Fruit fly (Drosophila melanogaster) whole organism, adult: ENCODE data around the gene CG15269.

Experiments used
- kay ChIP-seq: fragments of 200-800 bp; sonication (Bioruptor generic); peaks from one replicate; lab custom pipeline; 2016; ENCODE audit warnings: missing biosample characterization, missing genetic modification characterization, borderline replicate concordance
- ovo ChIP-seq: fragments of 200-800 bp; sonication (Bioruptor generic); optimal IDR thresholded peaks from 2 replicates; lab custom pipeline; 2016; ENCODE audit warnings: missing biosample characterization, missing genetic modification characterization
- pad ChIP-seq: fragments of 200-800 bp; sonication (Bioruptor generic); optimal IDR thresholded peaks from 3 replicates; lab custom pipeline; 2017; ENCODE audit warnings: missing biosample characterization, missing genetic modification characterization, mild to moderate bottlenecking, moderate library complexity, missing genetic modification reagents

DNA sequence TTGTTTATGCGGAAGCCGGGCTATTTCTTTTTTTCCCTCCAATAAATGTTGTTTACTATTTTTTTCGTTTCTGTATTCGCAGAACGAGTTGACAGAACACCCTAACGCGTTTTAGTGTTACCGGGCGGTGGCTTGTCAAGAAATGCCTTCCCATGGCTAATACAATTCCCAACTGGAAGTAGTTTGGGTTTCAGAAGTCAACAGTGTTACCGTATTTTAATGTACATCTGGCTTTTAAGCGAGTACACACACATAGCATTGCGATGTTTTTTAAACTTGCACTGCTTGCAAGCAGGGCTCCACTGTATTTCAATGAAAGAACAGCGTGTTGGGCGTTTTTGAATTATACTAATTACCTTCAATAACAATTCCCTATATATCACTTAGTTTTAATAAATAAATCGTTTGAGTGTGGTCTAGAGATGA lies 48.6 kb upstream of the CG15269 start, which contains the start of gene TfIIS:
- TF ChIP-seq kay (GFP tag; lab: Kevin White, UChicago), result no peak
- no peak for TF ChIP-seq pad (GFP tag; lab: Kevin White, UChicago)
- TF ChIP-seq ovo, result no peak
